Worm (Caenorhabditis elegans) whole organism, L1 larva: ENCODE data around the gene pqn-53.

Experiments
- C16A3.4 ChIP-seq: fragments of 150-350 bp; optimal IDR thresholded peaks from 2 replicates; lab custom pipeline; 2014; ENCODE audit warnings: missing biosample characterization, missing genetic modification characterization
- F16B12.6 ChIP-seq: fragments of 150-350 bp; optimal IDR thresholded peaks from 2 replicates; lab custom pipeline; 2014; ENCODE audit warnings: missing biosample characterization, missing genetic modification characterization
- Y116A8C.19 ChIP-seq: sonication (generic microtip); optimal IDR thresholded peaks from 2 replicates; lab custom pipeline; 2016; ENCODE audit warnings: missing compliant biosample characterization, missing genetic modification characterization, borderline replicate concordance
- alr-1 ChIP-seq: fragments of 200-800 bp; sonication (Bioruptor generic); optimal IDR thresholded peaks from 2 replicates; lab custom pipeline; 2018; ENCODE audit warnings: borderline replicate concordance, mild to moderate bottlenecking, missing genetic modification characterization, missing compliant biosample characterization
- aly-2 ChIP-seq: fragments of 150-350 bp; optimal IDR thresholded peaks from 2 replicates; lab custom pipeline; 2014; ENCODE audit warnings: missing biosample characterization, missing genetic modification characterization
- blmp-1 ChIP-seq: fragments of 150-350 bp; optimal IDR thresholded peaks from 2 replicates; lab custom pipeline; 2014; ENCODE audit warnings: missing biosample characterization, missing genetic modification characterization
- ceh-90 ChIP-seq: sonication (generic microtip); optimal IDR thresholded peaks from 2 replicates; lab custom pipeline; 2016; ENCODE audit warnings: missing genetic modification characterization, missing compliant biosample characterization
- dpl-1 ChIP-seq, 3 experiments: fragments of 150-350 bp in 2 of 3; sonication (generic microtip) in 1 of 3; optimal IDR thresholded peaks; 2 replicates each; lab custom pipeline; 2014 to 2017; ENCODE audit warnings: missing biosample characterization in 3 of 3, missing genetic modification characterization in 3 of 3, missing genetic modification reagents in 3 of 3
- efl-1 ChIP-seq, 4 experiments: fragments of 150-350 bp; optimal IDR thresholded peaks in 3 of 4; peaks in 1 of 4; 1 replicate in 1 of 4; 2 replicates in 3 of 4; lab custom pipeline; 2014; ENCODE audit warnings: missing biosample characterization in 2 of 4, missing genetic modification characterization in 2 of 4, missing genetic modification reagents in 2 of 4
- egl-13 ChIP-seq: sonication (generic microtip); optimal IDR thresholded peaks from 2 replicates; lab custom pipeline; 2016; ENCODE audit warnings: missing genotype, missing genetic modification reagents, missing genetic modification characterization, missing compliant biosample characterization
- egl-27 ChIP-seq, 2 experiments: fragments of 150-350 bp in 1 of 2; sonication (generic microtip); optimal IDR thresholded peaks; 3 replicates each; lab custom pipeline; 2017 to 2018; ENCODE audit warnings: missing biosample characterization in 2 of 2, missing genetic modification characterization in 2 of 2, missing genetic modification reagents in 2 of 2
- elt-2 ChIP-seq: sonication (generic microtip); optimal IDR thresholded peaks from 2 replicates; lab custom pipeline; 2016; ENCODE audit warnings: missing genetic modification characterization, mild to moderate bottlenecking, inconsistent platforms, missing compliant biosample characterization, missing genetic modification reagents
- elt-3 ChIP-seq, 6 experiments: fragments of 150-350 bp in 1 of 6; sonication (generic microtip); optimal IDR thresholded peaks; 2 replicates each; lab custom pipeline; 2017 to 2018; ENCODE audit warnings: missing biosample characterization in 6 of 6, missing genetic modification characterization in 6 of 6, inconsistent platforms in 1 of 6
- fkh-10 ChIP-seq: sonication (generic microtip); optimal IDR thresholded peaks from 2 replicates; lab custom pipeline; 2017; ENCODE audit warnings: missing biosample characterization, missing genetic modification reagents, missing genetic modification characterization
- fos-1 ChIP-seq: fragments of 150-350 bp; optimal IDR thresholded peaks from 2 replicates; lab custom pipeline; 2014; ENCODE audit warnings: missing biosample characterization, missing genetic modification characterization
- hlh-17 ChIP-seq: fragments of 200-800 bp; sonication (Bioruptor generic); optimal IDR thresholded peaks from 2 replicates; lab custom pipeline; 2018; ENCODE audit warnings: missing genetic modification characterization, mild to moderate bottlenecking, missing compliant biosample characterization, moderate library complexity, borderline replicate concordance
- hlh-4 ChIP-seq: sonication (generic microtip); optimal IDR thresholded peaks from 2 replicates; lab custom pipeline; 2016; ENCODE audit warnings: mild to moderate bottlenecking, missing genetic modification characterization, missing compliant biosample characterization
- irx-1 ChIP-seq: sonication (generic microtip); optimal IDR thresholded peaks from 2 replicates; lab custom pipeline; 2016; ENCODE audit warnings: missing genetic modification characterization, missing compliant biosample characterization
- isw-1 ChIP-seq: fragments of 200-800 bp; sonication (Bioruptor generic); IDR thresholded peaks from 2 replicates; pipeline ENCODE4 v1.3.6; 2022; ENCODE audit warnings: missing genetic modification characterization, missing compliant biosample characterization
- lin-13 ChIP-seq: fragments of 150-350 bp; optimal IDR thresholded peaks from 2 replicates; lab custom pipeline; 2014; ENCODE audit warnings: missing biosample characterization, missing genetic modification reagents, missing genetic modification characterization
- lin-14 ChIP-seq: fragments of 200-800 bp; sonication (Bioruptor generic); optimal IDR thresholded peaks from 2 replicates; lab custom pipeline; 2018; ENCODE audit warnings: mild to moderate bottlenecking, missing genetic modification characterization, moderate library complexity, missing compliant biosample characterization
- lin-35 ChIP-seq, 2 experiments: fragments of 150-350 bp; optimal IDR thresholded peaks; 2 replicates each; lab custom pipeline; 2014; ENCODE audit warnings: missing biosample characterization in 2 of 2, missing genetic modification characterization in 2 of 2, missing genetic modification reagents in 2 of 2
- lin-39 ChIP-seq: fragments of 150-350 bp; optimal IDR thresholded peaks from 2 replicates; lab custom pipeline; 2014; ENCODE audit warnings: missing biosample characterization, missing genetic modification reagents, missing genetic modification characterization
- lir-3 ChIP-seq: sonication (generic microtip); optimal IDR thresholded peaks from 2 replicates; lab custom pipeline; 2016; ENCODE audit warnings: mild to moderate bottlenecking, missing genetic modification characterization, moderate library complexity, missing compliant biosample characterization; ENCODE audit not compliant: poor library complexity
- mef-2 ChIP-seq: fragments of 150-350 bp; optimal IDR thresholded peaks from 2 replicates; lab custom pipeline; 2014; ENCODE audit warnings: missing biosample characterization, missing genetic modification characterization
- mep-1 ChIP-seq: fragments of 150-350 bp; optimal IDR thresholded peaks from 2 replicates; lab custom pipeline; 2014; ENCODE audit warnings: missing biosample characterization, missing genetic modification characterization
- nhr-11 ChIP-seq: fragments of 150-350 bp; optimal IDR thresholded peaks from 2 replicates; lab custom pipeline; 2014; ENCODE audit warnings: missing biosample characterization, missing genetic modification characterization
- nhr-19 ChIP-seq: fragments of 200-800 bp; sonication (Bioruptor generic); conservative IDR thresholded peaks from 2 replicates; pipeline ENCODE4 v1.3.6; 2022; ENCODE audit warnings: missing genetic modification characterization, missing compliant biosample characterization
- nhr-20 ChIP-seq: sonication (generic microtip); optimal IDR thresholded peaks from 2 replicates; lab custom pipeline; 2016; ENCODE audit warnings: mild to moderate bottlenecking, missing genetic modification characterization, missing compliant biosample characterization
- nhr-47 ChIP-seq: sonication (generic microtip); optimal IDR thresholded peaks from 2 replicates; lab custom pipeline; 2016; ENCODE audit warnings: mild to moderate bottlenecking, missing genetic modification characterization, moderate library complexity, missing compliant biosample characterization
- nhr-71 ChIP-seq: sonication (generic microtip); optimal IDR thresholded peaks from 2 replicates; lab custom pipeline; 2016; ENCODE audit warnings: mild to moderate bottlenecking, missing genetic modification characterization, moderate library complexity, missing compliant biosample characterization
- nhr-84 ChIP-seq: sonication (generic microtip); optimal IDR thresholded peaks from 2 replicates; lab custom pipeline; 2017; ENCODE audit warnings: missing biosample characterization, missing genetic modification characterization
- nhr-85 ChIP-seq: sonication (generic microtip); peaks from one replicate; lab custom pipeline; 2016; ENCODE audit warnings: missing genetic modification characterization, inconsistent platforms, missing compliant biosample characterization
- pax-3 ChIP-seq: fragments of 200-800 bp; sonication (Bioruptor generic); optimal IDR thresholded peaks from 2 replicates; lab custom pipeline; 2018; ENCODE audit warnings: mild to moderate bottlenecking, missing genetic modification characterization, moderate library complexity, missing compliant biosample characterization
- pqm-1 ChIP-seq: sonication (generic microtip); optimal IDR thresholded peaks from 3 replicates; lab custom pipeline; 2017; ENCODE audit warnings: missing biosample characterization, missing genetic modification characterization
- rnt-1 ChIP-seq: sonication (generic microtip); optimal IDR thresholded peaks from 2 replicates; lab custom pipeline; 2016; ENCODE audit warnings: mild to moderate bottlenecking, missing genetic modification characterization, moderate library complexity, missing compliant biosample characterization
- skn-1 ChIP-seq: fragments of 150-350 bp; optimal IDR thresholded peaks from 2 replicates; lab custom pipeline; 2014; ENCODE audit warnings: missing biosample characterization, missing genetic modification characterization
- snpc-4 ChIP-seq: fragments of 150-350 bp; optimal IDR thresholded peaks from 2 replicates; lab custom pipeline; 2014; ENCODE audit warnings: missing biosample characterization, missing genetic modification characterization
- snu-23 ChIP-seq: sonication (generic microtip); optimal IDR thresholded peaks from 2 replicates; lab custom pipeline; 2016; ENCODE audit warnings: missing genetic modification characterization, missing compliant biosample characterization
- sox-4 ChIP-seq: sonication (generic microtip); optimal IDR thresholded peaks from 2 replicates; lab custom pipeline; 2016; ENCODE audit warnings: missing genetic modification characterization, missing compliant biosample characterization
- sptf-1 ChIP-seq: fragments of 150-350 bp; optimal IDR thresholded peaks from 2 replicates; lab custom pipeline; 2014; ENCODE audit warnings: missing biosample characterization, missing genetic modification characterization
- swsn-7 ChIP-seq: sonication (generic microtip); optimal IDR thresholded peaks from 2 replicates; lab custom pipeline; 2016; ENCODE audit warnings: missing genetic modification characterization, missing compliant biosample characterization
- unc-130 ChIP-seq: fragments of 150-350 bp; optimal IDR thresholded peaks from 2 replicates; lab custom pipeline; 2017; ENCODE audit warnings: missing biosample characterization, missing genetic modification characterization, inconsistent platforms
- unc-30 ChIP-seq: sonication (generic microtip); optimal IDR thresholded peaks from 2 replicates; lab custom pipeline; 2017; ENCODE audit warnings: missing biosample characterization, missing genetic modification characterization
- vab-15 ChIP-seq: sonication (generic microtip); optimal IDR thresholded peaks from 2 replicates; lab custom pipeline; 2017; ENCODE audit warnings: missing genotype, mild to moderate bottlenecking, missing genetic modification characterization, missing compliant biosample characterization
- xbp-1 ChIP-seq: sonication (generic microtip); optimal IDR thresholded peaks from 2 replicates; lab custom pipeline; 2016; ENCODE audit warnings: missing genetic modification characterization, missing compliant biosample characterization
- zip-4 ChIP-seq: fragments of 200-800 bp; sonication (Bioruptor generic); optimal IDR thresholded peaks from 2 replicates; lab custom pipeline; 2018; ENCODE audit warnings: mild to moderate bottlenecking, missing genetic modification characterization, moderate library complexity, missing compliant biosample characterization
- ztf-11 ChIP-seq, 2 experiments: sonication (generic microtip); optimal IDR thresholded peaks; 2 replicates each; lab custom pipeline; 2016 to 2017; ENCODE audit warnings: missing genetic modification characterization in 2 of 2, missing biosample characterization in 1 of 2, missing compliant biosample characterization in 1 of 2
- ztf-4 ChIP-seq: fragments of 150-350 bp; optimal IDR thresholded peaks from 2 replicates; lab custom pipeline; 2014; ENCODE audit warnings: missing biosample characterization, missing genetic modification characterization

The pqn-53 gene

ce11 chrV:12068437-12068836, 3.2 kb upstream of the pqn-53 start, which contains the start of gene kmo-2:
Gene kmo-2, minus strand, starts transcription at chrV:12068537.
- TF ChIP-seq xbp-1 (tag; lab: Kevin White, UChicago) (no peak), vab-15 (tag; lab: Kevin White, UChicago) (no peak), ceh-90 (tag; lab: Kevin White, UChicago) (no peak), zip-4 (GFP tag; lab: Kevin White, UChicago) (no peak), C16A3.4 (tag; lab: Kevin White, UChicago) (no peak), isw-1 (GFP tag; lab: Robert Waterston, UW) (no peak), unc-130 (tag; lab: Kevin White, UChicago) (no peak), nhr-19 (GFP tag; lab: Robert Waterston, UW) (no peak), rnt-1 (tag; lab: Kevin White, UChicago) (no peak), nhr-11 (tag; lab: Kevin White, UChicago) (no peak), skn-1 (tag; lab: Kevin White, UChicago) (no peak), lin-39 (tag; lab: Kevin White, UChicago) (no peak), fos-1 (tag; lab: Kevin White, UChicago) (no peak), swsn-7 (tag; lab: Kevin White, UChicago) (no peak), pqm-1 (tag; lab: Kevin White, UChicago) (no peak), lin-13 (GFP tag; lab: Kevin White, UChicago) (no peak), sox-4 (no peak), nhr-47 (no peak), hlh-17 (GFP tag; lab: Kevin White, UChicago) (no peak), irx-1 (no peak)
- TF ChIP-seq, all 84 proteins: peak for 0

DNA sequence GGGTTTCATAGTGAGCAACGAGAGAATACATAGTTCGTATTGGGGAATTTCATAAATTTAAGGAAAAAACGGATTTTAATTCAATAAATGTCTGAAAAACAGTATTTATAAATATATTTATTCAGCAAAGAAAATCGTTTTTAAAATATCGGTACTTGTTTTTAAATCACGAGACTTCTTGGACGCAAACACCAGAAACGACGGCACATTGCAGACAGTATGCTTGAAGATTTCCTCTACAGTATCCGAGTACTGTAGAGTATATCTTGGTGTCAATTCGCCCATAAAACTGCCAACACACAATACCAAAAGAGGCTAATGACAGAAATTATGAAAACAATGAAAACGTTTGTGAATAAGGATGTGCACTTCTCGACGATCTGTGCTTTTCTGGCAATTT, 668 bp upstream of the pqn-53 start:
- TF ChIP-seq mep-1 (peak; percentile 54), elt-3 (tag; optimal IDR thresholded peaks at IDR 0.05; lab: Kevin White, UChicago) (no peak), alr-1 (tag; lab: Kevin White, UChicago) (no peak), egl-27 (tag; optimal IDR thresholded peaks at IDR 0.05; lab: Kevin White, UChicago) (no peak), snpc-4 (tag; lab: Kevin White, UChicago) (no peak), mef-2 (tag; lab: Kevin White, UChicago) (no peak), xbp-1 (tag; lab: Kevin White, UChicago) (peak; percentile 19), lin-35 (GFP tag; optimal IDR thresholded peaks at IDR 0.05; lab: Kevin White, UChicago) (peak; percentile 20 to 57), F16B12.6 (tag; lab: Kevin White, UChicago) (peak; percentile 82), snu-23 (GFP tag; lab: Kevin White, UChicago) (peak; percentile 34), aly-2 (tag; lab: Kevin White, UChicago) (no peak), C16A3.4 (tag; lab: Kevin White, UChicago) (peak; percentile 5), fkh-10 (no peak), blmp-1 (tag; lab: Kevin White, UChicago) (peak; percentile 34), dpl-1 (GFP tag; optimal IDR thresholded peaks at IDR 0.05; lab: Kevin White, UChicago) (peak; percentile 18 to 53 (median 22)), nhr-20 (no peak), unc-30 (tag; lab: Kevin White, UChicago) (no peak), pax-3 (peak; percentile 52), elt-2 (tag; lab: Kevin White, UChicago) (no peak), Y116A8C.19 (tag; lab: Kevin White, UChicago) (no peak), nhr-71 (tag; lab: Kevin White, UChicago) (peak; percentile 25), ztf-4 (tag; lab: Kevin White, UChicago) (no peak), lin-39 (tag; lab: Kevin White, UChicago) (no peak), sptf-1 (tag; lab: Kevin White, UChicago) (no peak), hlh-4 (no peak), pqm-1 (tag; lab: Kevin White, UChicago) (no peak), hlh-17 (GFP tag; lab: Kevin White, UChicago) (no peak), egl-13 (tag; lab: Kevin White, UChicago) (no peak), nhr-85 (no peak), nhr-84 (tag; lab: Kevin White, UChicago) (no peak), ceh-90 (tag; lab: Kevin White, UChicago) (no peak), isw-1 (GFP tag; lab: Robert Waterston, UW) (no peak), lin-14 (GFP tag; lab: Kevin White, UChicago) (no peak), efl-1 (optimal IDR thresholded peaks at IDR 0.05; lab: Kevin White, UChicago) (peak; percentile 13 to 42), efl-1 (GFP tag; optimal IDR thresholded peaks at IDR 0.05 in 1 of 2; lab: Kevin White, UChicago) (peak; percentile 59 to 94), ztf-11 (tag; optimal IDR thresholded peaks at IDR 0.05; lab: Kevin White, UChicago) (no peak), unc-130 (tag; lab: Kevin White, UChicago) (no peak), lir-3 (tag; lab: Kevin White, UChicago) (peak; percentile 1), irx-1 (no peak)
